Worm (Caenorhabditis elegans) whole organism, midembryonic: ENCODE measurements around the gene glc-1.

Source experiments
- cog-1 ChIP-seq: sonication (generic microtip); optimal IDR thresholded peaks from 2 replicates; lab custom pipeline; 2016; ENCODE audit warnings: missing genetic modification characterization, missing compliant biosample characterization
- flt-1 ChIP-seq: fragments of 200-800 bp; sonication (Bioruptor generic); IDR thresholded peaks from 2 replicates; pipeline ENCODE4 v1.3.6; 2022; ENCODE audit warnings: missing genetic modification characterization, missing compliant biosample characterization
- klf-2 ChIP-seq: fragments of 200-800 bp; sonication (Bioruptor generic); conservative IDR thresholded peaks from 2 replicates; pipeline ENCODE4 v1.3.6; 2022; ENCODE audit warnings: missing genetic modification reagents, missing genetic modification characterization, missing compliant biosample characterization
- ref-1 ChIP-seq: fragments of 200-800 bp; sonication (Bioruptor generic); conservative IDR thresholded peaks from 2 replicates; pipeline ENCODE4 v1.3.6; 2022; ENCODE audit warnings: missing genetic modification reagents, missing genetic modification characterization, missing compliant biosample characterization
- tab-1 ChIP-seq: fragments of 200-800 bp; sonication (Bioruptor generic); IDR thresholded peaks from 2 replicates; pipeline ENCODE4 v1.3.6; 2022; ENCODE audit warnings: missing genetic modification characterization, missing compliant biosample characterization

- TF ChIP-seq tab-1 (GFP tag; lab: Robert Waterston, UW) = no peak
- TF ChIP-seq flt-1 (GFP tag; lab: Robert Waterston, UW) = no peak
- no peak for TF ChIP-seq klf-2 (GFP tag; lab: Robert Waterston, UW)
- TF ChIP-seq cog-1 (tag; lab: Kevin White, UChicago) = no peak
- TF ChIP-seq ref-1 (GFP tag; lab: Robert Waterston, UW) = no peak
Measured at ce11 chrV:16256395-16256794, 37.0 kb downstream of the glc-1 start, which contains the start of gene bgnt-1.3.
